Worm (Caenorhabditis elegans) whole organism, L1 larva: ENCODE data around the gene erd-2.2.

Experiments
- aha-1 ChIP-seq: fragments of 150-350 bp; optimal IDR thresholded peaks from 2 replicates; lab custom pipeline; 2014; ENCODE audit warnings: missing biosample characterization, missing genetic modification characterization
- lin-13 ChIP-seq: fragments of 150-350 bp; optimal IDR thresholded peaks from 2 replicates; lab custom pipeline; 2014; ENCODE audit warnings: missing biosample characterization, missing genetic modification reagents, missing genetic modification characterization
- lin-39 ChIP-seq: fragments of 150-350 bp; optimal IDR thresholded peaks from 2 replicates; lab custom pipeline; 2014; ENCODE audit warnings: missing biosample characterization, missing genetic modification reagents, missing genetic modification characterization
- nhr-11 ChIP-seq: fragments of 150-350 bp; optimal IDR thresholded peaks from 2 replicates; lab custom pipeline; 2014; ENCODE audit warnings: missing biosample characterization, missing genetic modification characterization
- nhr-12 ChIP-seq: sonication (generic microtip); optimal IDR thresholded peaks from 2 replicates; lab custom pipeline; 2017; ENCODE audit warnings: missing biosample characterization, missing genetic modification characterization
- nhr-28 ChIP-seq: fragments of 150-350 bp; optimal IDR thresholded peaks from 2 replicates; lab custom pipeline; 2014; ENCODE audit warnings: missing biosample characterization, missing genetic modification characterization
- pqm-1 ChIP-seq: sonication (generic microtip); optimal IDR thresholded peaks from 3 replicates; lab custom pipeline; 2017; ENCODE audit warnings: missing biosample characterization, missing genetic modification characterization
- snpc-4 ChIP-seq: fragments of 150-350 bp; optimal IDR thresholded peaks from 2 replicates; lab custom pipeline; 2014; ENCODE audit warnings: missing biosample characterization, missing genetic modification characterization
- unc-62 ChIP-seq: fragments of 150-350 bp; optimal IDR thresholded peaks from 2 replicates; lab custom pipeline; 2014; ENCODE audit warnings: missing biosample characterization, missing genetic modification reagents, missing genetic modification characterization

- TF ChIP-seq aha-1 (tag; lab: Kevin White, UChicago) (no peak), nhr-28 (no peak), unc-62 (GFP tag; lab: Kevin White, UChicago) (no peak), nhr-11 (tag; lab: Kevin White, UChicago) (no peak), nhr-12 (no peak), lin-13 (no peak), lin-39 (no peak), snpc-4 (tag; lab: Kevin White, UChicago) (no peak), pqm-1 (tag; lab: Kevin White, UChicago) (no peak)
Measured at ce11 chrIII:5883517-5883916, 23.3 kb upstream of the erd-2.2 start.
